Worm (Caenorhabditis elegans) whole organism, mixed stage, embryonic: ENCODE results near the gene T25D10.1.

Experiments used
- blmp-1 ChIP-seq: fragments of 150-350 bp; optimal IDR thresholded peaks from 2 replicates; lab custom pipeline; 2014; ENCODE audit warnings: missing biosample characterization, missing genetic modification characterization
- lin-13 ChIP-seq: fragments of 150-350 bp; optimal IDR thresholded peaks from 2 replicates; lab custom pipeline; 2014; ENCODE audit warnings: missing biosample characterization, missing genetic modification characterization
- mab-5 ChIP-seq: fragments of 150-350 bp; optimal IDR thresholded peaks from 2 replicates; lab custom pipeline; 2014; ENCODE audit warnings: missing biosample characterization, missing genetic modification characterization
- nhr-12 ChIP-seq: fragments of 150-350 bp; optimal IDR thresholded peaks from 2 replicates; lab custom pipeline; 2014; ENCODE audit warnings: missing biosample characterization, missing genetic modification characterization
- nhr-237 ChIP-seq: fragments of 150-350 bp; optimal IDR thresholded peaks from 2 replicates; lab custom pipeline; 2014; ENCODE audit warnings: missing biosample characterization, missing genetic modification characterization
- nhr-76 ChIP-seq: sonication (generic microtip); optimal IDR thresholded peaks from 2 replicates; lab custom pipeline; 2017; ENCODE audit warnings: missing biosample characterization, missing genetic modification characterization
- pha-4 ChIP-seq: fragments of 150-350 bp; optimal IDR thresholded peaks from 2 replicates; lab custom pipeline; 2018; ENCODE audit warnings: missing biosample characterization, missing genetic modification reagents, missing genetic modification characterization
- sem-2 ChIP-seq: fragments of 200-800 bp; sonication (Bioruptor generic); optimal IDR thresholded peaks from 2 replicates; lab custom pipeline; 2018; ENCODE audit warnings: mild to moderate bottlenecking, missing genetic modification characterization, missing compliant biosample characterization
- snpc-4 ChIP-seq: fragments of 150-350 bp; optimal IDR thresholded peaks from 2 replicates; lab custom pipeline; 2014; ENCODE audit warnings: missing biosample characterization, missing genetic modification characterization
- unc-62 ChIP-seq: fragments of 150-350 bp; optimal IDR thresholded peaks from 2 replicates; lab custom pipeline; 2014; ENCODE audit warnings: missing biosample characterization, missing genetic modification reagents, missing genetic modification characterization
- ztf-11 ChIP-seq: fragments of 150-350 bp; optimal IDR thresholded peaks from 2 replicates; lab custom pipeline; 2014; ENCODE audit warnings: missing biosample characterization, missing genetic modification characterization

DNA sequence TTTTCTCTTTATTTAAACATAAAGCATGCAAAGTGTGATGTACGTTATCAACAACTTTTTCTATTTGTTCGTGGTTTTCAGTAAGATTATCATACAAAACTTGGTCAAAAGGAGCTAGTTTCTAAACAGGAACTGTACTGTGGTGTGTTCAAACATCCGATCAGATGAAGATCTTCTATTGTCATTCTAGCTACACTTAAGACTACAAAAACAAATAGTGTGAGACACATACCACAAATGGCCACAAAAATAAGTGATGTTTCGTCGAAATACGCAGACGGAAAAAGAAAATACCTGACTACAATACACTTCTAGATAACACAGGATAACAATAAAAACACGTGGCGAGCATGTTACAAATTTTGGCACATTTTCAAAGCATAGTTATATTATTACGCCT, 45.5 kb downstream of the T25D10.1 start:
- TF ChIP-seq unc-62 (no peak), lin-13 (tag; lab: Kevin White, UChicago) (no peak), nhr-237 (tag; lab: Kevin White, UChicago) (no peak), ztf-11 (tag; lab: Kevin White, UChicago) (no peak), mab-5 (tag; lab: Kevin White, UChicago) (no peak), blmp-1 (tag; lab: Kevin White, UChicago) (no peak), nhr-12 (no peak), nhr-76 (no peak), sem-2 (GFP tag; lab: Kevin White, UChicago) (no peak), pha-4 (tag; lab: Kevin White, UChicago) (no peak), snpc-4 (no peak)
